Fruit fly (Drosophila melanogaster) whole organism, embryonic: Measurements from ENCODE around the gene elfless.

Experiments used
- Atf3 ChIP-seq: fragments of 200-800 bp; sonication (Bioruptor generic); optimal IDR thresholded peaks from 3 replicates; lab custom pipeline; 2016; ENCODE audit warnings: missing biosample characterization, missing genetic modification characterization
- B-H1 ChIP-seq: fragments of 200-800 bp; sonication (Bioruptor generic); IDR thresholded peaks from 3 replicates; pipeline ENCODE4 v1.3.6; 2022; ENCODE audit warnings: missing biosample characterization, missing genetic modification characterization
- CG10979 ChIP-seq: fragments of 200-800 bp; sonication (Bioruptor generic); optimal IDR thresholded peaks from 2 replicates; lab custom pipeline; 2018; ENCODE audit warnings: missing biosample characterization, mild to moderate bottlenecking, missing genetic modification characterization, moderate library complexity
- CG11695 ChIP-seq: fragments of 200-800 bp; sonication (Bioruptor generic); IDR thresholded peaks from 3 replicates; pipeline ENCODE4 v1.3.6; 2022; ENCODE audit warnings: missing biosample characterization, missing genetic modification characterization
- CG11723 ChIP-seq: fragments of 200-800 bp; sonication (Bioruptor generic); optimal IDR thresholded peaks from 2 replicates; lab custom pipeline; 2017; ENCODE audit warnings: missing biosample characterization, mild to moderate bottlenecking, missing genetic modification characterization
- CG13424 ChIP-seq: fragments of 200-800 bp; sonication (Bioruptor generic); optimal IDR thresholded peaks from 2 replicates; lab custom pipeline; 2019; ENCODE audit warnings: missing biosample characterization, mild to moderate bottlenecking, missing genetic modification characterization, moderate library complexity
- CG15479 ChIP-seq: fragments of 200-800 bp; sonication (Bioruptor generic); optimal IDR thresholded peaks from 3 replicates; lab custom pipeline; 2019; ENCODE audit warnings: missing biosample characterization, mild to moderate bottlenecking, missing genetic modification characterization, moderate library complexity
- CG1647 ChIP-seq: fragments of 200-800 bp; sonication (Bioruptor generic); optimal IDR thresholded peaks from 3 replicates; lab custom pipeline; 2016; ENCODE audit warnings: missing biosample characterization, missing genetic modification characterization
- CG16863 ChIP-seq: fragments of 200-800 bp; sonication (Bioruptor generic); optimal IDR thresholded peaks from 3 replicates; lab custom pipeline; 2016; ENCODE audit warnings: missing biosample characterization, missing genetic modification characterization
- CG17568 ChIP-seq: fragments of 200-800 bp; sonication (Bioruptor generic); optimal IDR thresholded peaks from 2 replicates; lab custom pipeline; 2018; ENCODE audit warnings: missing biosample characterization, mild to moderate bottlenecking, missing genetic modification characterization, moderate library complexity
- CG2199 ChIP-seq: fragments of 200-800 bp; sonication (Bioruptor generic); IDR thresholded peaks from 3 replicates; pipeline ENCODE4 v1.3.6; 2022; ENCODE audit warnings: missing biosample characterization, missing genetic modification characterization
- CG32532 ChIP-seq: fragments of 200-800 bp; sonication (Bioruptor generic); IDR thresholded peaks from 2 replicates; pipeline ENCODE4 v1.3.6; 2022; ENCODE audit warnings: missing biosample characterization, missing genetic modification characterization
- CG4282 ChIP-seq: fragments of 200-800 bp; sonication (Bioruptor generic); optimal IDR thresholded peaks from 2 replicates; lab custom pipeline; 2016; ENCODE audit warnings: missing biosample characterization, missing genetic modification characterization
- CG5180 ChIP-seq: fragments of 200-800 bp; sonication (Bioruptor generic); optimal IDR thresholded peaks from 3 replicates; lab custom pipeline; 2017; ENCODE audit warnings: missing biosample characterization, missing genetic modification characterization, mild to moderate bottlenecking, moderate library complexity, missing genetic modification reagents
- CG6654 ChIP-seq: fragments of 200-800 bp; sonication (Bioruptor generic); optimal IDR thresholded peaks from 2 replicates; lab custom pipeline; 2017; ENCODE audit warnings: missing biosample characterization, mild to moderate bottlenecking, missing genetic modification characterization
- CG7745 ChIP-seq: fragments of 200-800 bp; sonication (Bioruptor generic); optimal IDR thresholded peaks from 2 replicates; lab custom pipeline; 2018; ENCODE audit warnings: missing biosample characterization, mild to moderate bottlenecking, missing genetic modification characterization, moderate library complexity
- CG7928 ChIP-seq: fragments of 200-800 bp; sonication (Bioruptor generic); optimal IDR thresholded peaks from 2 replicates; lab custom pipeline; 2017; ENCODE audit warnings: missing biosample characterization, mild to moderate bottlenecking, missing genetic modification characterization
- CG9609 ChIP-seq: fragments of 200-800 bp; sonication (Bioruptor generic); optimal IDR thresholded peaks from 3 replicates; lab custom pipeline; 2016; ENCODE audit warnings: missing biosample characterization, missing genetic modification characterization
- CG9817 ChIP-seq: fragments of 200-800 bp; sonication (Bioruptor generic); optimal IDR thresholded peaks from 2 replicates; lab custom pipeline; 2018; ENCODE audit warnings: missing biosample characterization, mild to moderate bottlenecking, missing genetic modification characterization, moderate library complexity
- CTCF ChIP-seq: fragments of 200-800 bp; sonication (Bioruptor generic); optimal IDR thresholded peaks from 2 replicates; lab custom pipeline; 2017; ENCODE audit warnings: missing biosample characterization, mild to moderate bottlenecking, missing genetic modification characterization, moderate library complexity
- Ets65A ChIP-seq: fragments of 200-800 bp; sonication (Bioruptor generic); peaks from one replicate; lab custom pipeline; 2016; ENCODE audit warnings: missing biosample characterization, missing genetic modification characterization
- GATAe ChIP-seq: fragments of 200-800 bp; sonication (Bioruptor generic); conservative IDR thresholded peaks from 2 replicates; pipeline ENCODE4 v1.3.6; 2022; ENCODE audit warnings: missing biosample characterization, missing genetic modification characterization
- HLH3B ChIP-seq: fragments of 200-800 bp; sonication (Bioruptor generic); IDR thresholded peaks from 2 replicates; pipeline ENCODE4 v1.3.6; 2022; ENCODE audit warnings: missing biosample characterization, missing genetic modification characterization
- Mrtf ChIP-seq: fragments of 200-800 bp; sonication (Bioruptor generic); IDR thresholded peaks from 3 replicates; pipeline ENCODE4 v1.3.6; 2022; ENCODE audit warnings: missing biosample characterization, missing genetic modification characterization
- NFAT ChIP-seq: fragments of 200-800 bp; sonication (Bioruptor generic); IDR thresholded peaks from 2 replicates; pipeline ENCODE4 v1.3.6; 2022; ENCODE audit warnings: missing biosample characterization, missing genetic modification characterization
- Rx ChIP-seq: fragments of 200-800 bp; sonication (Bioruptor generic); IDR thresholded peaks from 2 replicates; pipeline ENCODE4 v1.3.6; 2022; ENCODE audit warnings: missing biosample characterization, missing genetic modification characterization
- ab ChIP-seq: fragments of 200-800 bp; sonication (Bioruptor generic); optimal IDR thresholded peaks from 2 replicates; lab custom pipeline; 2016; ENCODE audit warnings: missing biosample characterization, missing genetic modification characterization
- aop ChIP-seq: fragments of 200-800 bp; sonication (Bioruptor generic); IDR thresholded peaks from 2 replicates; pipeline ENCODE4 v1.3.6; 2022; ENCODE audit warnings: missing biosample characterization, missing genetic modification characterization
- caup ChIP-seq: fragments of 200-800 bp; sonication (Bioruptor generic); optimal IDR thresholded peaks from 3 replicates; lab custom pipeline; 2017; ENCODE audit warnings: missing biosample characterization, mild to moderate bottlenecking, missing genetic modification characterization, moderate library complexity; ENCODE audit not compliant: severe bottlenecking
- cg ChIP-seq: fragments of 200-800 bp; sonication (Bioruptor generic); optimal IDR thresholded peaks from 3 replicates; lab custom pipeline; 2019; ENCODE audit warnings: missing biosample characterization, mild to moderate bottlenecking, missing genetic modification characterization, moderate library complexity
- crol ChIP-seq: fragments of 200-800 bp; sonication (Bioruptor generic); IDR thresholded peaks from 2 replicates; pipeline ENCODE4 v1.3.6; 2022; ENCODE audit warnings: missing biosample characterization, missing genetic modification characterization
- crp ChIP-seq, 2 experiments: fragments of 200-800 bp; sonication (Bioruptor generic); optimal IDR thresholded peaks; 2 replicates in 1 of 2; 3 replicates in 1 of 2; lab custom pipeline; 2017; ENCODE audit warnings: missing biosample characterization in 2 of 2, missing genetic modification characterization in 2 of 2, mild to moderate bottlenecking in 1 of 2, moderate library complexity in 1 of 2
- gsb-n ChIP-seq: fragments of 200-800 bp; sonication (Bioruptor generic); optimal IDR thresholded peaks from 3 replicates; lab custom pipeline; 2018; ENCODE audit warnings: missing biosample characterization, mild to moderate bottlenecking, missing genetic modification characterization
- mam ChIP-seq: fragments of 200-800 bp; sonication (Bioruptor generic); optimal IDR thresholded peaks from 3 replicates; lab custom pipeline; 2016; ENCODE audit warnings: missing biosample characterization, missing genetic modification characterization
- nerfin-2 ChIP-seq: fragments of 200-800 bp; sonication (Bioruptor generic); IDR thresholded peaks from 2 replicates; pipeline ENCODE4 v1.3.6; 2022; ENCODE audit warnings: missing biosample characterization, missing genetic modification characterization; ENCODE audit not compliant: partially characterized antibody
- nmo ChIP-seq: fragments of 200-800 bp; sonication (Bioruptor generic); optimal IDR thresholded peaks from 2 replicates; lab custom pipeline; 2018; ENCODE audit warnings: missing biosample characterization, mild to moderate bottlenecking, missing genetic modification characterization, moderate library complexity
- pnt ChIP-seq: fragments of 200-800 bp; sonication (Bioruptor generic); optimal IDR thresholded peaks from 3 replicates; lab custom pipeline; 2016; ENCODE audit warnings: missing biosample characterization, missing genetic modification characterization
- psq ChIP-seq: fragments of 200-800 bp; sonication (Bioruptor generic); optimal IDR thresholded peaks from 2 replicates; lab custom pipeline; 2017; ENCODE audit warnings: missing biosample characterization, missing genetic modification characterization
- sens ChIP-seq: fragments of 200-800 bp; sonication (Bioruptor generic); peaks from one replicate; lab custom pipeline; 2016; ENCODE audit warnings: missing biosample characterization, missing genetic modification characterization
- sob ChIP-seq: fragments of 200-800 bp; sonication (Bioruptor generic); IDR thresholded peaks from 2 replicates; pipeline ENCODE4 v1.3.6; 2022; ENCODE audit warnings: missing biosample characterization, missing genetic modification characterization
- tin ChIP-seq: fragments of 200-800 bp; sonication (Bioruptor generic); optimal IDR thresholded peaks from 3 replicates; lab custom pipeline; 2016; ENCODE audit warnings: missing biosample characterization, missing genetic modification characterization
- tx ChIP-seq: fragments of 200-800 bp; sonication (Bioruptor generic); optimal IDR thresholded peaks from 2 replicates; lab custom pipeline; 2016; ENCODE audit warnings: missing biosample characterization, missing genetic modification characterization
- unc-4 ChIP-seq: fragments of 200-800 bp; sonication (Bioruptor generic); IDR thresholded peaks from 2 replicates; pipeline ENCODE4 v1.3.6; 2022; ENCODE audit warnings: missing biosample characterization, missing genetic modification characterization; ENCODE audit not compliant: partially characterized antibody
- yki ChIP-seq: fragments of >200 bp; optimal IDR thresholded peaks from 3 replicates; lab custom pipeline; 2018
- zfh2 ChIP-seq: fragments of 200-800 bp; sonication (Bioruptor generic); optimal IDR thresholded peaks from 2 replicates; lab custom pipeline; 2016; ENCODE audit warnings: missing biosample characterization, missing genetic modification characterization

elfless gene

dm6 chr2L:17986099-17986498 lies 25.2 kb downstream of the elfless start, which contains the start of gene CG5681:
Gene CG5681 (plus strand): TSS chr2L:17986399.
- TF ChIP-seq CG7745 (tag; lab: Kevin White, UChicago) (no peak), Atf3 (GFP tag; lab: Kevin White, UChicago) (no peak), ab (GFP tag; lab: Kevin White, UChicago) (no peak), Ets65A (peak; percentile 79)

- TF ChIP-seq sens (GFP tag; lab: Kevin White, UChicago) (peak; percentile 56), B-H1 (GFP tag; lab: Robert Waterston, UW) (no peak)
Measured at dm6 chr2L:17982372-17982771, 28.9 kb downstream of the elfless start, which contains the start of gene btv. Gene btv (minus strand): TSS chr2L:17982472.

dm6 chr2L:17972999-17973398 lies 38.3 kb downstream of the elfless start:
- TF ChIP-seq crol (GFP tag; lab: Robert Waterston, UW) (peak; percentile 35; the same call in 1 of the 2 replicates), Mrtf (0 out of 3 replicates have a peak, but pooled peaks have one; percentile 25), gsb-n (tag; lab: Kevin White, UChicago) (no peak), cg (GFP tag; lab: Kevin White, UChicago) (no peak), sob (GFP tag; lab: Robert Waterston, UW) (no peak), CTCF (GFP tag; lab: Kevin White, UChicago) (no peak), CG6654 (GFP tag; lab: Kevin White, UChicago) (no peak), Rx (no peak), crp (GFP tag; optimal IDR thresholded peaks at IDR 0.05; lab: Kevin White, UChicago) (no peak), CG11723 (no peak)

dm6 chr2L:17963710-17964109 lies 47.6 kb downstream of the elfless start:
- TF ChIP-seq CTCF (GFP tag; lab: Kevin White, UChicago), result peak; percentile 75
- no peak for TF ChIP-seq CG7928 (GFP tag; lab: Kevin White, UChicago)
- no peak for TF ChIP-seq CG9609 (GFP tag; lab: Kevin White, UChicago)
- peak; percentile 64 for TF ChIP-seq CG10979 (tag; lab: Kevin White, UChicago)
- TF ChIP-seq CG32532 (GFP tag; lab: Robert Waterston, UW), result no peak
- TF ChIP-seq aop, result no peak
- no peak for TF ChIP-seq CG2199 (GFP tag; lab: Robert Waterston, UW)

- no peak for TF ChIP-seq CG5180 (GFP tag; lab: Kevin White, UChicago)
- TF ChIP-seq zfh2 (GFP tag; lab: Kevin White, UChicago), result peak; percentile 47
- TF ChIP-seq psq (GFP tag; lab: Kevin White, UChicago), result peak; percentile 19
- TF ChIP-seq tin, result peak; percentile 46
- TF ChIP-seq CG15479 (GFP tag; lab: Kevin White, UChicago), result no peak
- TF ChIP-seq nmo (GFP tag; lab: Kevin White, UChicago), result peak; percentile 90
- TF ChIP-seq GATAe (GFP tag; lab: Robert Waterston, UW), result no peak
- TF ChIP-seq CG9817 (tag; lab: Kevin White, UChicago), result peak; percentile 43
- 0 out of 2 replicates have a peak, but pooled peaks have one; percentile 8 for TF ChIP-seq HLH3B (GFP tag; lab: Robert Waterston, UW)
- TF ChIP-seq CG1647 (GFP tag; lab: Kevin White, UChicago), result no peak
- TF ChIP-seq NFAT, result no peak; the same call in 1 of the 2 replicates
- 0 out of 3 replicates have a peak, but pooled peaks have one; percentile 35 for TF ChIP-seq CG11695 (GFP tag; lab: Robert Waterston, UW)
- TF ChIP-seq CG17568 (GFP tag; lab: Kevin White, UChicago), result no peak
- peak; percentile 3 for TF ChIP-seq pnt (GFP tag; lab: Kevin White, UChicago)
- TF ChIP-seq yki (lab: Kevin White, UChicago), result peak; percentile 26
- TF ChIP-seq caup (GFP tag; lab: Kevin White, UChicago), result peak; percentile 50
- TF ChIP-seq mam (GFP tag; lab: Kevin White, UChicago), result peak; percentile 66
- TF ChIP-seq CG13424 (tag; lab: Kevin White, UChicago), result no peak
- no peak for TF ChIP-seq gsb-n (tag; lab: Kevin White, UChicago)
- peak; percentile 37 for TF ChIP-seq tx (GFP tag; lab: Kevin White, UChicago)
- peak; percentile 82 for TF ChIP-seq unc-4
- peak; percentile 84; the same call in 1 of the 2 replicates for TF ChIP-seq nerfin-2
- peak; percentile 50 for TF ChIP-seq CG16863 (GFP tag; lab: Kevin White, UChicago)
- TF ChIP-seq Ets65A, result peak; percentile 95
- no peak for TF ChIP-seq CG4282 (GFP tag; lab: Kevin White, UChicago)
Measured at dm6 chr2L:17963071-17963567, 48.2 kb downstream of the elfless start, which contains the start of gene CG5674. Gene CG5674 (plus strand): TSS chr2L:17963379.
